Worm (Caenorhabditis elegans): ENCODE results near the gene C16C8.19.

DNA sequence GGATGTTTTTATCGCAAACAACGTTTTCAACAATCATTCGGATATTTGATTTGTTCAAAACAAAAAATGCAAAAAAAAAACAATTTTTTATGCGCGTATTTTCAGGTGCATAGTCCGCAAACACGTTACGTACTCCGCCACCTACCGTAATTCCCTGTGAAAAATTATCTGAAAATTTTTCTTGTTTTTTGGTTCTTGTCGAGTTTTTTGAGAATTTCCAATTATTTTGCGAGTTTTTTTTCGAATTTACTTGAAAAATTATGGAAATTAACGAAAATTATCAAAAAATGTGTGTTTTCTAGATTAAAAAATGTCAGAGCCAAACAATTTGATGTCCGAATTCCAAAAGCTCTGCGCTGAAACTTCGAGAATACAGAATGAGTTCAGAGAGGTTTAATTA is 5.9 kb upstream of the C16C8.19 start, which contains the start of gene C16C8.12:
- no peak for TF ChIP-seq ham-2 (GFP tag; optimal IDR thresholded peaks at IDR 0.05)
- TF ChIP-seq unc-39 (tag; optimal IDR thresholded peaks at IDR 0.05), result no peak
- TF ChIP-seq elt-1 (tag; optimal IDR thresholded peaks at IDR 0.05; ENCODE audit: borderline replicate concordance, insufficient read depth), result no peak
- TF ChIP-seq snpc-4 (tag; optimal IDR thresholded peaks at IDR 0.05), result no peak
- TF ChIP-seq ztf-11 (tag; optimal IDR thresholded peaks at IDR 0.05), result no peak

All from whole organism, mixed stage, embryonic.